Fruit fly (Drosophila melanogaster) whole organism, adult: ENCODE data around the gene CG8188.

Experiments
- CG1620 ChIP-seq: fragments of 200-800 bp; sonication (Bioruptor generic); optimal IDR thresholded peaks from 2 replicates; lab custom pipeline; 2016; ENCODE audit warnings: missing biosample characterization, missing genetic modification characterization
- CG5204 ChIP-seq: fragments of 200-800 bp; sonication (Bioruptor generic); optimal IDR thresholded peaks from 2 replicates; lab custom pipeline; 2016; ENCODE audit warnings: missing biosample characterization, missing genetic modification characterization
- CG7101 ChIP-seq: fragments of 200-800 bp; sonication (Bioruptor generic); optimal IDR thresholded peaks from 2 replicates; lab custom pipeline; 2018; ENCODE audit warnings: missing biosample characterization, mild to moderate bottlenecking, missing genetic modification characterization, moderate library complexity
- Clk ChIP-seq: fragments of 200-800 bp; sonication (Bioruptor generic); optimal IDR thresholded peaks from 2 replicates; lab custom pipeline; 2017; ENCODE audit warnings: missing biosample characterization, missing genetic modification characterization
- Mnt ChIP-seq: fragments of 200-800 bp; sonication (Bioruptor generic); optimal IDR thresholded peaks from 2 replicates; lab custom pipeline; 2016; ENCODE audit warnings: missing biosample characterization, mild to moderate bottlenecking, missing genetic modification characterization
- bab1 ChIP-seq: fragments of 200-800 bp; sonication (Bioruptor generic); optimal IDR thresholded peaks from 3 replicates; lab custom pipeline; 2019; ENCODE audit warnings: missing biosample characterization, mild to moderate bottlenecking, missing genetic modification characterization, moderate library complexity
- cic ChIP-seq: fragments of 200-800 bp; sonication (Bioruptor generic); optimal IDR thresholded peaks from 2 replicates; lab custom pipeline; 2017; ENCODE audit warnings: missing biosample characterization, mild to moderate bottlenecking, missing genetic modification characterization, moderate library complexity
- ovo ChIP-seq: fragments of 200-800 bp; sonication (Bioruptor generic); optimal IDR thresholded peaks from 2 replicates; lab custom pipeline; 2016; ENCODE audit warnings: missing biosample characterization, missing genetic modification characterization
- pad ChIP-seq: fragments of 200-800 bp; sonication (Bioruptor generic); optimal IDR thresholded peaks from 3 replicates; lab custom pipeline; 2017; ENCODE audit warnings: missing biosample characterization, missing genetic modification characterization, mild to moderate bottlenecking, moderate library complexity, missing genetic modification reagents
- tj ChIP-seq: fragments of 200-800 bp; sonication (Bioruptor generic); optimal IDR thresholded peaks from 3 replicates; lab custom pipeline; 2017; ENCODE audit warnings: missing biosample characterization, mild to moderate bottlenecking, missing genetic modification characterization, moderate library complexity

Gene CG8188

dm6 chrX:17651998-17652738 lies 50.7 kb downstream of the CG8188 start, which contains the start of gene RhoGAPp190:
RhoGAPp190 (minus strand) TSS chrX:17652562.
- peak; percentile 45 for TF ChIP-seq Mnt (GFP tag; lab: Kevin White, UChicago)
- no peak for TF ChIP-seq Clk (GFP tag; lab: Kevin White, UChicago)
- TF ChIP-seq cic (GFP tag; lab: Kevin White, UChicago) = peak; percentile 29
- no peak for TF ChIP-seq CG5204 (GFP tag; lab: Kevin White, UChicago)
- TF ChIP-seq pad (GFP tag; lab: Kevin White, UChicago) = peak; percentile 58
- peak; percentile 43 for TF ChIP-seq tj (GFP tag; lab: Kevin White, UChicago)
- peak; percentile 39 for TF ChIP-seq CG7101 (tag; lab: Kevin White, UChicago)
- TF ChIP-seq bab1 = peak; percentile 74

- TF ChIP-seq pad (GFP tag; lab: Kevin White, UChicago) = peak; percentile 91
- no peak for TF ChIP-seq Mnt (GFP tag; lab: Kevin White, UChicago)
- no peak for TF ChIP-seq CG1620
- peak; percentile 38 for TF ChIP-seq ovo (GFP tag; lab: Kevin White, UChicago)
Observed at dm6 chrX:17651216-17651997, 51.4 kb downstream of the CG8188 start.
